Worm (Caenorhabditis elegans) whole organism, L3 larva: Measurements from ENCODE around the gene C16B8.2.

ENCODE experiments used
- nhr-11 ChIP-seq: fragments of 150-350 bp; optimal IDR thresholded peaks from 2 replicates; lab custom pipeline; 2014; ENCODE audit warnings: missing biosample characterization, missing genetic modification characterization
- snpc-4 ChIP-seq: fragments of 150-350 bp; optimal IDR thresholded peaks from 2 replicates; lab custom pipeline; 2014; ENCODE audit warnings: missing biosample characterization, missing genetic modification characterization
- unc-62 ChIP-seq: fragments of 150-350 bp; sonication (generic microtip); optimal IDR thresholded peaks from 4 replicates; lab custom pipeline; 2014; ENCODE audit warnings: missing biosample characterization, missing genetic modification reagents, missing genetic modification characterization
- ztf-4 ChIP-seq: fragments of 150-350 bp; optimal IDR thresholded peaks from 2 replicates; lab custom pipeline; 2014; ENCODE audit warnings: missing biosample characterization, missing genetic modification characterization

- TF ChIP-seq snpc-4 (no peak), nhr-11 (tag; lab: Kevin White, UChicago) (no peak), ztf-4 (tag; lab: Kevin White, UChicago) (no peak), unc-62 (GFP tag; lab: Kevin White, UChicago) (no peak)
Measured at ce11 chrX:3970786-3971185, 4.6 kb upstream of the C16B8.2 start.
